Fruit fly (Drosophila melanogaster): ENCODE data around the gene CG31142.

The CG31142 gene

DNA sequence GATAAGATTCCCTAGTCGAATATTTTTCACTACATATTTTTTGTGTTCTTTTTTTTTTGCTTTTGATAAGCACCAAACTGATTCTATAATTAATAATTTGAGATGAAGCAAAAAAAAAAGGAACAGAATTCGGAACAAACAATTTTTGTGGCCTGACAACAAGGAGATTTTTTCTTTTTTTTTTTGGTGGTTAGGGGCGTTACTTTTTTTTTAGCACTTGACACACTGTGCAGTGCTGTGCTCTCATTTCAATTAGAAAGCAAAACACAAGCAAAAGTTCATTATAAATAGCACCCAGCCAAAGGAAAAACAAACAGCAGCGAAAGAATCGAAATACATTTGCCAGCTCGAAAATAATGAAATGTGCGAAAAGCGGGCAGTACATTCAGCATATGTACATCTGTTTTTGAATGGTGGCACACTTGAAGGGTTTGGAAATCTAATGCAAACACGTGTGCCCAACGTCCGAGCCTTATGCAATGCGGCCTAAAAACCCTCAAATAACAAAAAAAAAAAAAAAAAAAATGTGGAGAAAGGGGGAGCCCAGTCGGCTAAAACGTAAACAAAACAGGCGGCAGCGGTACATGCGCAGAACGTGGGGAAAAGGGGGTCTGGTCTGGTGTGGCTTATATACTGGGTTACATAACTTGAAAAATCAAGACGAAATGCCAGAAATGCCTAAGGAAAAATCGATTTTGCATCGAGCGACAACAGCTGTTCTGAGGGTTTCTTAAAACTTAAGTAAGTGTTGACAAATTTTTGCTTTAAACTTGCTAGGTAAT, 12.8 kb downstream of the CG31142 start (continued):
- TF ChIP-seq Gug (GFP tag; IDR thresholded peaks at IDR 0.05), result peak; percentile 49; the same call in 2 of the 4 replicates
- TF ChIP-seq ATbp (GFP tag; optimal IDR thresholded peaks at IDR 0.05), result peak; percentile 1
- no peak for TF ChIP-seq CG6272 (GFP tag; IDR thresholded peaks at IDR 0.05)
- TF ChIP-seq CG3065 (GFP tag; optimal IDR thresholded peaks at IDR 0.05), result no peak
- peak; percentile 23 for TF ChIP-seq Myb (GFP tag; optimal IDR thresholded peaks at IDR 0.05)
- no peak for TF ChIP-seq Usf (GFP tag; optimal IDR thresholded peaks at IDR 0.05)
- no peak for TF ChIP-seq Hr39 (optimal IDR thresholded peaks at IDR 0.05)
- no peak for TF ChIP-seq Dref (GFP tag; IDR thresholded peaks at IDR 0.05)
- no peak for TF ChIP-seq CG18011 (GFP tag; optimal IDR thresholded peaks at IDR 0.05)
- TF ChIP-seq CG34224 (GFP tag; IDR thresholded peaks at IDR 0.05; ENCODE audit: partially characterized antibody), result no peak
- no peak for TF ChIP-seq CG16779 (GFP tag; IDR thresholded peaks at IDR 0.05)
- no peak for TF ChIP-seq da (GFP tag; optimal IDR thresholded peaks at IDR 0.05)
- peak; percentile 61 for TF ChIP-seq dmrt99B (tag; optimal IDR thresholded peaks at IDR 0.05)
- TF ChIP-seq vfl (GFP tag; optimal IDR thresholded peaks at IDR 0.05), result peak; percentile 2
- TF ChIP-seq hkb (optimal IDR thresholded peaks at IDR 0.05), result no peak
- TF ChIP-seq hkb (GFP tag; IDR thresholded peaks at IDR 0.05), result peak; percentile 40; the same call in 1 of the 2 replicates
- TF ChIP-seq CG34422 (GFP tag; IDR thresholded peaks at IDR 0.05), result peak; percentile 27; the same call in 1 of the 3 replicates
- no peak for TF ChIP-seq CG10147 (GFP tag; optimal IDR thresholded peaks at IDR 0.05)
- TF ChIP-seq unpg (GFP tag; optimal IDR thresholded peaks at IDR 0.05), result peak; percentile 39
- TF ChIP-seq CG18619 (GFP tag; optimal IDR thresholded peaks at IDR 0.05), result no peak
- no peak for TF ChIP-seq gfzf (GFP tag; optimal IDR thresholded peaks at IDR 0.05)
- TF ChIP-seq Bteb2 (GFP tag; optimal IDR thresholded peaks at IDR 0.05), result peak; percentile 1
- TF ChIP-seq CG17328 (GFP tag; IDR thresholded peaks at IDR 0.05), result peak; percentile 46; the same call in 1 of the 2 replicates
- peak; percentile 31 for TF ChIP-seq CoRest (tag; optimal IDR thresholded peaks at IDR 0.05)
- TF ChIP-seq C15 (GFP tag; IDR thresholded peaks at IDR 0.05), result no peak
- peak; percentile 4 for TF ChIP-seq bab2 (GFP tag; optimal IDR thresholded peaks at IDR 0.05)
- TF ChIP-seq D (optimal IDR thresholded peaks at IDR 0.05), result no peak
- no peak for TF ChIP-seq D (GFP tag; optimal IDR thresholded peaks at IDR 0.05)

DNA sequence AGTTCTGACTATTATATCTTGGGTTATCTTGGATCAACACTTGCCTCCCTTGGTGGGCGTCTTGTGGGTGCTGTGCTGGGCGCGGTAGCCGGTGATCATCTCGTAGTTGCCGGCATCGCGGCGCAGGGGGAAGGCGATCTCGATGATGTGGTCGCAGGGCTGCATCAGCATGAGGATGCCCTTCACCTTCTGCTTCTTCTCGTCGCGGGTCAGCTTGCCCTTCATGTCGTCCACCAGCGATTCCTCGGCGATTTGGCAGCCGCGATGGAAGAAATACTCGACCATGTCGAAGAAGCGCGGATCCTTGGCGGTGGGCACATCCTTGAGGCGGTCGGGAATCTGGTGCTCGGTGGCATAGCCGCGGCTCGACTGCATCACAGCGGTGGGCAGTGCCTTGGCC, 13.5 kb downstream of the CG31142 start:
- TF ChIP-seq pb (GFP tag; optimal IDR thresholded peaks at IDR 0.05) (peak; percentile 61), Antp (GFP tag; optimal IDR thresholded peaks at IDR 0.05) (peak; percentile 27), prd (optimal IDR thresholded peaks at IDR 0.05) (no peak), prd (GFP tag; IDR thresholded peaks at IDR 0.05) (0 out of 3 replicates have a peak, but pooled peaks have one; percentile 13), Camta (GFP tag; optimal IDR thresholded peaks at IDR 0.05) (peak; percentile 26), CHES-1-like (GFP tag; optimal IDR thresholded peaks at IDR 0.05) (peak; percentile 10), CG11093 (GFP tag; IDR thresholded peaks at IDR 0.05) (0 out of 3 replicates have a peak, but pooled peaks have one; percentile 23), CG8478 (optimal IDR thresholded peaks at IDR 0.05) (peak; percentile 13), slbo (GFP tag; IDR thresholded peaks at IDR 0.05) (no peak), scrt (GFP tag; optimal IDR thresholded peaks at IDR 0.05) (no peak)

dm6 chr3R:23942965-23943413, 13.9 kb downstream of the CG31142 start, which contains the start of gene Gdh:
Gene Gdh, minus strand, starts transcription at chr3R:23943101.
- TF ChIP-seq Stat92E (GFP tag; optimal IDR thresholded peaks at IDR 0.05), result peak in 1 of 3 experiments; percentile 12
- no peak for TF ChIP-seq maf-S (GFP tag; optimal IDR thresholded peaks at IDR 0.05)
- no peak for TF ChIP-seq CG17612 (GFP tag; IDR thresholded peaks at IDR 0.05)
- TF ChIP-seq Deaf1 (tag; optimal IDR thresholded peaks at IDR 0.05), result peak; percentile 88
- TF ChIP-seq E2f2 (GFP tag; IDR thresholded peaks at IDR 0.05), result peak; percentile 47; the same call in 1 of the 2 replicates
- peak; percentile 36; the same call in 1 of the 3 replicates for TF ChIP-seq row (GFP tag; IDR thresholded peaks at IDR 0.05)
- TF ChIP-seq CG10565 (GFP tag; optimal IDR thresholded peaks at IDR 0.05), result no peak
- TF ChIP-seq CG10147 (GFP tag; optimal IDR thresholded peaks at IDR 0.05), result peak; percentile 35
- TF ChIP-seq Hr78 (GFP tag; optimal IDR thresholded peaks at IDR 0.05), result no peak
- no peak for TF ChIP-seq Asciz (GFP tag; optimal IDR thresholded peaks at IDR 0.05)
- TF ChIP-seq CG12659 (GFP tag; optimal IDR thresholded peaks at IDR 0.05), result no peak
- no peak for TF ChIP-seq crp (GFP tag; optimal IDR thresholded peaks at IDR 0.05)
- TF ChIP-seq CG7963 (GFP tag; IDR thresholded peaks at IDR 0.05; ENCODE audit: partially characterized antibody), result no peak

All from whole organism, embryonic.